Fruit fly (Drosophila melanogaster): ENCODE data around the gene Tlk.

DNA sequence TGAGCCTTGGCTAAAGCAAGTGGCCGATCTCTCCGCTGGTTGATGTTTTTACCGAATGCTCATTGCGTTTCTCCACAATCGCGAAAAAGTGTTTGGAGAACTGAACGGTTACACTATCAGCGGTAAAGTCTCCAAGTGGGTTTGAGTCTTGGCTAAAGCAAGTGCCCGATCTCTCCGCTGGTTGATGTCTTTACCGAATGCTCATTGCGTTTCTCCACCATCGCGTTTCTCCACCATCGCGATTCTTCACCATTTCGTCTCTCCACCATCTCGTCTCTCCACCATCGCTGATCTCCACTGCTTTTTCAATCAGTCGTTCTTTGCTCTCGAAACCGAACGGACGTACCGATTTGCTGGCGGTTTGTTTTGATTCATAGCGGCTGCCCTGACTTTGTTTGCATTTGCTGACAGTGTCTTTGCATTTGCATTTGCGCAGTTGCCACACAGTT, 91.6 kb downstream of the Tlk start, which contains the start of gene ec:
- TF ChIP-seq CTCF (optimal IDR thresholded peaks at IDR 0.05) (peak; percentile 79 to 88), CG8478 (optimal IDR thresholded peaks at IDR 0.05) (no peak)

Measured in S2 (cell line).